Worm (Caenorhabditis elegans) whole organism, late embryonic: Measurements from ENCODE around the gene col-43.

Experiments used
- C08G9.2 ChIP-seq: sonication (generic microtip); optimal IDR thresholded peaks from 2 replicates; lab custom pipeline; 2016; ENCODE audit warnings: mild to moderate bottlenecking, missing genetic modification characterization, moderate library complexity, missing compliant biosample characterization
- F13H6.1 ChIP-seq: sonication (generic microtip); optimal IDR thresholded peaks from 2 replicates; lab custom pipeline; 2016; ENCODE audit warnings: missing genetic modification characterization, missing compliant biosample characterization
- K02D7.2 ChIP-seq: sonication (generic microtip); optimal IDR thresholded peaks from 2 replicates; lab custom pipeline; 2017; ENCODE audit warnings: mild to moderate bottlenecking, missing genetic modification characterization, missing compliant biosample characterization
- K09A11.1 ChIP-seq: sonication (generic microtip); optimal IDR thresholded peaks from 2 replicates; lab custom pipeline; 2017; ENCODE audit warnings: antibody characterized with exemption, mild to moderate bottlenecking, missing genetic modification characterization, missing compliant biosample characterization; ENCODE audit not compliant: insufficient read depth
- T23F11.4 ChIP-seq: fragments of 200-800 bp; sonication (Bioruptor generic); optimal IDR thresholded peaks from 2 replicates; lab custom pipeline; 2018; ENCODE audit warnings: mild to moderate bottlenecking, missing genetic modification characterization, missing compliant biosample characterization
- Y22D7AL.16 ChIP-seq: sonication (generic microtip); optimal IDR thresholded peaks from 2 replicates; lab custom pipeline; 2016; ENCODE audit warnings: missing genetic modification characterization, missing compliant biosample characterization
- ceh-18 ChIP-seq: sonication (generic microtip); optimal IDR thresholded peaks from 2 replicates; lab custom pipeline; 2016; ENCODE audit warnings: missing genetic modification characterization, missing compliant biosample characterization
- ceh-19 ChIP-seq: fragments of 200-800 bp; sonication (Bioruptor generic); optimal IDR thresholded peaks from 2 replicates; lab custom pipeline; 2018; ENCODE audit warnings: mild to moderate bottlenecking, missing genetic modification characterization, missing compliant biosample characterization
- ceh-2 ChIP-seq: sonication (generic microtip); optimal IDR thresholded peaks from 2 replicates; lab custom pipeline; 2016; ENCODE audit warnings: missing genotype, missing genetic modification characterization, missing compliant biosample characterization
- ceh-24 ChIP-seq: sonication (generic microtip); optimal IDR thresholded peaks from 2 replicates; lab custom pipeline; 2016; ENCODE audit warnings: mild to moderate bottlenecking, missing genetic modification characterization, missing compliant biosample characterization
- ceh-30 ChIP-seq: fragments of 150-350 bp; optimal IDR thresholded peaks from 2 replicates; lab custom pipeline; 2014; ENCODE audit warnings: missing biosample characterization, missing genetic modification characterization
- ceh-31 ChIP-seq: sonication (generic microtip); optimal IDR thresholded peaks from 2 replicates; lab custom pipeline; 2016; ENCODE audit warnings: missing genetic modification characterization, missing compliant biosample characterization
- ceh-6 ChIP-seq: fragments of 200-800 bp; sonication (Bioruptor generic); optimal IDR thresholded peaks from 2 replicates; lab custom pipeline; 2018; ENCODE audit warnings: mild to moderate bottlenecking, missing genetic modification characterization, missing compliant biosample characterization
- ceh-9 ChIP-seq: sonication (generic microtip); optimal IDR thresholded peaks from 2 replicates; lab custom pipeline; 2016; ENCODE audit warnings: mild to moderate bottlenecking, missing genetic modification characterization, inconsistent platforms, missing compliant biosample characterization
- che-1 ChIP-seq: sonication (generic microtip); optimal IDR thresholded peaks from 2 replicates; lab custom pipeline; 2016; ENCODE audit warnings: mild to moderate bottlenecking, missing genetic modification characterization, missing compliant biosample characterization
- dmd-4 ChIP-seq: sonication (generic microtip); optimal IDR thresholded peaks from 2 replicates; lab custom pipeline; 2016; ENCODE audit warnings: borderline replicate concordance, missing genetic modification characterization, missing compliant biosample characterization
- dve-1 ChIP-seq: sonication (generic microtip); optimal IDR thresholded peaks from 2 replicates; lab custom pipeline; 2017; ENCODE audit warnings: antibody characterized with exemption, mild to moderate bottlenecking, missing genetic modification characterization, missing compliant biosample characterization
- elt-4 ChIP-seq: sonication (generic microtip); optimal IDR thresholded peaks from 2 replicates; lab custom pipeline; 2016; ENCODE audit warnings: missing genetic modification characterization, missing compliant biosample characterization
- fkh-10 ChIP-seq: fragments of 150-350 bp; optimal IDR thresholded peaks from 2 replicates; lab custom pipeline; 2014; ENCODE audit warnings: missing biosample characterization, missing genetic modification reagents, missing genetic modification characterization
- fkh-6 ChIP-seq: sonication (generic microtip); optimal IDR thresholded peaks from 2 replicates; lab custom pipeline; 2016; ENCODE audit warnings: missing genetic modification characterization, missing compliant biosample characterization
- hlh-13 ChIP-seq: fragments of 200-800 bp; sonication (Bioruptor generic); optimal IDR thresholded peaks from 2 replicates; lab custom pipeline; 2018; ENCODE audit warnings: mild to moderate bottlenecking, missing genetic modification characterization, missing compliant biosample characterization
- hlh-15 ChIP-seq: sonication (generic microtip); optimal IDR thresholded peaks from 2 replicates; lab custom pipeline; 2016; ENCODE audit warnings: missing genetic modification characterization, missing compliant biosample characterization
- hlh-30 ChIP-seq: sonication (generic microtip); optimal IDR thresholded peaks from 2 replicates; lab custom pipeline; 2017; ENCODE audit warnings: antibody characterized with exemption, missing genetic modification characterization, missing compliant biosample characterization; ENCODE audit not compliant: insufficient read depth
- lim-6 ChIP-seq: sonication (generic microtip); optimal IDR thresholded peaks from 2 replicates; lab custom pipeline; 2016; ENCODE audit warnings: missing genetic modification characterization, missing compliant biosample characterization
- lin-11 ChIP-seq: fragments of 200-800 bp; sonication (Bioruptor generic); optimal IDR thresholded peaks from 2 replicates; lab custom pipeline; 2018; ENCODE audit warnings: mild to moderate bottlenecking, missing genetic modification characterization, missing compliant biosample characterization
- mec-3 ChIP-seq: sonication (generic microtip); optimal IDR thresholded peaks from 2 replicates; lab custom pipeline; 2016; ENCODE audit warnings: borderline replicate concordance, missing genetic modification characterization, missing compliant biosample characterization
- nfya-1 ChIP-seq: sonication (generic microtip); optimal IDR thresholded peaks from 2 replicates; lab custom pipeline; 2017; ENCODE audit warnings: missing genetic modification characterization, mild to moderate bottlenecking, missing compliant biosample characterization, antibody characterized with exemption, moderate library complexity
- nhr-11 ChIP-seq: fragments of 150-350 bp; optimal IDR thresholded peaks from 2 replicates; lab custom pipeline; 2014; ENCODE audit warnings: missing biosample characterization, missing genetic modification characterization
- npax-4 ChIP-seq: sonication (generic microtip); optimal IDR thresholded peaks from 2 replicates; lab custom pipeline; 2016; ENCODE audit warnings: missing genetic modification characterization, missing compliant biosample characterization
- odd-2 ChIP-seq: sonication (generic microtip); optimal IDR thresholded peaks from 2 replicates; lab custom pipeline; 2017; ENCODE audit warnings: antibody characterized with exemption, mild to moderate bottlenecking, missing genetic modification characterization, missing compliant biosample characterization
- rnt-1 ChIP-seq: sonication (generic microtip); optimal IDR thresholded peaks from 2 replicates; lab custom pipeline; 2016; ENCODE audit warnings: missing genetic modification characterization, missing compliant biosample characterization
- sdc-2 ChIP-seq: sonication (generic microtip); optimal IDR thresholded peaks from 2 replicates; lab custom pipeline; 2016; ENCODE audit warnings: missing genotype, missing genetic modification characterization, missing compliant biosample characterization
- sox-2 ChIP-seq: fragments of 200-800 bp; sonication (Bioruptor generic); IDR thresholded peaks from 2 replicates; pipeline ENCODE4 v1.3.6; 2022; ENCODE audit warnings: missing genetic modification reagents, missing genetic modification characterization, missing compliant biosample characterization
- syd-9 ChIP-seq: sonication (generic microtip); optimal IDR thresholded peaks from 2 replicates; lab custom pipeline; 2016; ENCODE audit warnings: mild to moderate bottlenecking, missing genetic modification characterization, moderate library complexity, missing compliant biosample characterization
- tbx-2 ChIP-seq: sonication (generic microtip); optimal IDR thresholded peaks from 2 replicates; lab custom pipeline; 2016; ENCODE audit warnings: missing genetic modification characterization, missing compliant biosample characterization
- ttx-3 ChIP-seq: sonication (generic microtip); optimal IDR thresholded peaks from 2 replicates; lab custom pipeline; 2016; ENCODE audit warnings: missing genetic modification reagents, missing genetic modification characterization, missing compliant biosample characterization
- unc-3 ChIP-seq, 2 experiments: fragments of 200-800 bp in 1 of 2; sonication (Bioruptor generic) in 1 of 2; sonication (generic microtip) in 1 of 2; conservative IDR thresholded peaks in 1 of 2; optimal IDR thresholded peaks in 1 of 2; 2 replicates each; pipeline versions ENCODE4 v1.3.6 to Lab custom; 2016 to 2022; ENCODE audit warnings: missing compliant biosample characterization in 2 of 2, missing genetic modification characterization in 2 of 2, missing genetic modification reagents in 1 of 2
- unc-42 ChIP-seq: sonication (generic microtip); optimal IDR thresholded peaks from 2 replicates; lab custom pipeline; 2016; ENCODE audit warnings: missing genotype, missing genetic modification characterization, missing compliant biosample characterization
- unc-55 ChIP-seq: sonication (generic microtip); optimal IDR thresholded peaks from 2 replicates; lab custom pipeline; 2017; ENCODE audit warnings: missing biosample characterization, missing genetic modification reagents, missing genetic modification characterization
- zip-5 ChIP-seq: sonication (generic microtip); optimal IDR thresholded peaks from 2 replicates; lab custom pipeline; 2016; ENCODE audit warnings: missing genetic modification characterization, missing compliant biosample characterization
- ztf-16 ChIP-seq: sonication (generic microtip); optimal IDR thresholded peaks from 2 replicates; lab custom pipeline; 2017; ENCODE audit warnings: missing genetic modification characterization, missing compliant biosample characterization

The col-43 gene

DNA sequence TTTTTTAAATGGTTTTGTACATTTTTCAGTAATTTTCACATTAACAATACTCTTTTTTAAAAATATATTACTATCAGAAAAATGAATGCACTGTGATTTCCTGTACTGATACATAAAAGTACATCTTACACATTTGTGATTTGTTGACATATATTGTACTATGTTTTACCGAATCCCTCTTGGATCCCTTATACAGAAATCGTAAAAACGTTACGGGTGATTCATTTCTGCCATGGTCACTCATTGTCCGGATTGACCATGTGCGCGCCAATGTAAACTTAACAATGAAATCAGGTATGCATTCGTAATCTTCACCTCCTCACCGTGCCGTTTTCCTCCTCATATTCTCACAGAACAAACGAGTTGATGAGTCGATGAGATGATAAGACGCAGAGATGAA lies 3.4 kb upstream of the col-43 start, which contains the start of gene ZC513.2:
Gene ZC513.2, plus strand, starts transcription at position 301 of the 400 bp plus-strand sequence.
- TF ChIP-seq hlh-15 (tag; lab: Kevin White, UChicago) (no peak), ceh-24 (no peak), syd-9 (tag; lab: Kevin White, UChicago) (no peak), fkh-6 (tag; lab: Kevin White, UChicago) (no peak), odd-2 (tag; lab: Kevin White, UChicago) (no peak), K09A11.1 (tag; lab: Kevin White, UChicago) (no peak), nfya-1 (no peak), nhr-11 (no peak), K02D7.2 (tag; lab: Kevin White, UChicago) (no peak), mec-3 (tag; lab: Kevin White, UChicago) (no peak), ceh-18 (tag; lab: Kevin White, UChicago) (no peak), npax-4 (tag; lab: Kevin White, UChicago) (no peak)

DNA sequence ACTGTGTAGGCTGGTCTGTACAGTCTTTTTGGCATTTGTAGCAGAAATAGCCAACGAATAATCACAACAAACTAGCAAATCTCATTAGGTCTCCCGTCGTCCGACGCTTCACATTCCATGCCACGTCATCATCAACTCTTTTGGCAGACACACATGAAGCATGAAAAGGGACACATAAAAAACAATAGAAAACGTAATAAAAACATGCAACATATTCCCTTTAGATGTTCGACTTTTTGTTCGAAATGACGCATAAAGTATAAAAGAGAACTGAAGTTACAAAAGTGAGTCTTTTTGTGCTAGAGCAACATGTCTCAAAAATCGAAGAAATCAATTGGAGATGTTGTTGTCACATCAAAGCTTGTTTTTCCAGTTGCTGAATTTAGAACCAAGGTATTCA lies 1.1 kb upstream of the col-43 start, which contains the start of gene sth-1:
Gene sth-1, plus strand, starts transcription at position 301 of the 400 bp plus-strand sequence.
- TF ChIP-seq C08G9.2 (no peak), hlh-13 (no peak), ztf-16 (no peak), nfya-1 (no peak), ceh-6 (GFP tag; lab: Kevin White, UChicago) (no peak), elt-4 (tag; lab: Kevin White, UChicago) (no peak), T23F11.4 (GFP tag; lab: Kevin White, UChicago) (no peak), ceh-30 (no peak), dve-1 (tag; lab: Kevin White, UChicago) (no peak), ceh-19 (no peak)

DNA sequence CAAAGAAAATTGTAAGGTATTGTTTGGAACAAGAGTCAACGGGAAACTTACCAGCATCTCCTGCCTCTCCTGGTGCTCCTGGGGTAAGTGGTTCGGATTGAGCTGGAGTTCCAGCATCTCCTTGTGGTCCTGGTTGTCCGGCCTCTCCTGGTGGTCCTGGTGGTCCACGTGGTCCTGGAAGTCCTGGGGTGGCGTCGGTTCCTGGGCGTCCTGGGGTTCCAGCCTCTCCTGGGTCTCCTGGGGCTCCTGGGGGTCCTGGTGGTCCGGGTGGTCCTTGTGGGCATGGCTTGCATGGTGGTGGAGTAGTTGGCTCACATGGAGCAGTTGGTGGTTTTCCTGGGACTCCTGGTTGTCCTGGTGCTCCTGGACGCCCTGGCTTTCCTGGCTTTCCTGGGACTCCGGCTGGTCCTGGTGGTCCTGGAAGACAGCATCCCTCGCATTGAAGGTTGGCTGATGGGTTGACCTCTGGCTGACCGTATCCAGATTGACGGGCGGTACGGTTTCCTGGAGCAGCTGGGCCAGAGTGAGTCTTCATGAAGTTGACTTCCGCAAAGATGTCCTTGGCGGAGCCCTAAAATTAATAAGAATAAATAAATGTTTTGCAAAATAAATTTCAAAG lies 543 bp downstream of the col-43 start:
- TF ChIP-seq K02D7.2 (tag; lab: Kevin White, UChicago) = no peak
- TF ChIP-seq ceh-6 (GFP tag; lab: Kevin White, UChicago) = no peak
- TF ChIP-seq dmd-4 = peak; percentile 14
- TF ChIP-seq ceh-24 = no peak
- TF ChIP-seq hlh-30 (tag; lab: Kevin White, UChicago) = no peak
- TF ChIP-seq elt-4 (tag; lab: Kevin White, UChicago) = peak; percentile 74

DNA sequence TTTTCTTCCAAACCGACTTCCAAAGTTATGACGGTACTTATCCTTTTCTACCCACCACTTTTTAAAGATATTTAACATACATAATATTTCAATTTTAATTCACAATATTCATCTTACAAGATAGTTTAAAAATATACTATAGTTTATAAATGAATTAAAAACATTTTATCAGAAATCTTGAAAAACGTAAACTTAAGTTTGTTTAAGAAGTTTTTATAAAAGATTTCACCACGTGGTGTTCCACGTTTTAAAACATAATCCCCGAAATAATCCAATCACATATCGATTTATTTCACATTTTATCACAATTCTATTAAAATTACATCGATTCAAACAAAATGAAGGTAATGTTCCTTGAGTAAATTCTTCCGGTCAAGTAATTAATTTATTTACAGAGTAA lies 4.0 kb downstream of the col-43 start, which contains the start of gene ZC513.3:
Gene ZC513.3, plus strand, starts transcription at position 301 of the 400 bp plus-strand sequence.
- TF ChIP-seq lim-6 (tag; lab: Kevin White, UChicago) (no peak), fkh-6 (tag; lab: Kevin White, UChicago) (no peak)

DNA sequence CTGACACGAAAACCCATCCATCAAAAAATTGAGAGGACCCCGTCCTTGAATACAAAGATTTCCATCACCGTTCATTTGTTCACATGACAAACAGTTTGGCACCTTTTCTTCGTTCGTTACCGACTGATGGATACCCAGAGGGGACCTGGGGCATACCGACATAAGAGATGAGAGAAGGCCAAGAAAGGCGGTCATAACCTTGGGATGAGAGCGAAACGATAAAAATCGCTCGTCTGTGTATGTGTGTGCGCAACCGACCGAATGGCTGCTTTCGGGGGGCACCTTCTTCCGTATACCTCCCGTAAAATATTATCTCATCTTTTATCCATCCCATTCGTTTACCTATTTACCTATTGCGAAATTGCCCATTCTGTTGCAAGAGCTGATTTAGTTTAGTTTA lies 5.8 kb downstream of the col-43 start:
- TF ChIP-seq fkh-10 (GFP tag; lab: Kevin White, UChicago) (no peak), sdc-2 (no peak), C08G9.2 (no peak), sox-2 (no peak), ceh-9 (tag; lab: Kevin White, UChicago) (no peak), Y22D7AL.16 (no peak), unc-55 (GFP tag; lab: Kevin White, UChicago) (no peak), lin-11 (tag; lab: Kevin White, UChicago) (no peak), T23F11.4 (GFP tag; lab: Kevin White, UChicago) (no peak)
- TF ChIP-seq, all 69 proteins: peak for 0

DNA sequence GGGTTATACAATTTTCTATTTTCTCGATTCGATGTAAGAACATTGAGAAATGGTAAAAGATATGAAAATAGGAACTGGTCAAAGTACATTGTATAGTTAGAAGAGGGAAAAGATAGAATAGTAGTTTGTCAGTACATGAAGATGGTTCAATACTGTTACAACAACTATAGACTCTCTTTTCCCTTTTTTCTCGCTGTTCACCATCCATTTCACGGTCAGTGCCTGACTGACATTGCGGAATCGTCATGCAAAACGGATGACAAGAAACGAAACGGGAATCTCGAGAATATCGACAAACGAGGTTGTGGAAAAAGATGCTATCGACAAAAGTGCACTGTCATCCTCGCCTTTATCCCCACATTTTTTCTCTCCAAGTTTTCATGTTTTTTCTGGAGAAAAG lies 7.0 kb downstream of the col-43 start:
- no peak for TF ChIP-seq zip-5 (tag; lab: Kevin White, UChicago)
- no peak for TF ChIP-seq C08G9.2
- no peak for TF ChIP-seq tbx-2
- TF ChIP-seq che-1 (tag; lab: Kevin White, UChicago) = no peak
- no peak for TF ChIP-seq lim-6 (tag; lab: Kevin White, UChicago)
- no peak for TF ChIP-seq rnt-1
- no peak for TF ChIP-seq unc-3 (GFP tag; conservative IDR thresholded peaks at IDR 0.05; lab: Robert Waterston, UW)
- no peak for TF ChIP-seq unc-3 (tag; optimal IDR thresholded peaks at IDR 0.05; lab: Kevin White, UChicago)
- TF ChIP-seq F13H6.1 (tag; lab: Kevin White, UChicago) = no peak
- no peak for TF ChIP-seq lin-11 (tag; lab: Kevin White, UChicago)
- no peak for TF ChIP-seq ceh-2 (tag; lab: Kevin White, UChicago)
- TF ChIP-seq unc-55 (GFP tag; lab: Kevin White, UChicago) = no peak
- no peak for TF ChIP-seq unc-42 (tag; lab: Kevin White, UChicago)
- no peak for TF ChIP-seq ceh-31 (tag; lab: Kevin White, UChicago)
- TF ChIP-seq ceh-24 = no peak
- TF ChIP-seq odd-2 (tag; lab: Kevin White, UChicago) = no peak
- no peak for TF ChIP-seq ttx-3 (tag; lab: Kevin White, UChicago)
